Fruit fly (Drosophila melanogaster): Measurements from ENCODE around the gene Rsph9.

Gene Rsph9

dm6 chr2L:17449608-17450504 lies 37.4 kb upstream of the Rsph9 start, which contains the start of gene dl:
Gene dl (minus strand): TSS chr2L:17450364.
- no peak for TF ChIP-seq Dfd (GFP tag; optimal IDR thresholded peaks at IDR 0.05)
- no peak for TF ChIP-seq dsf (GFP tag; optimal IDR thresholded peaks at IDR 0.05; ENCODE audit: borderline replicate concordance)
- peak; percentile 26 for TF ChIP-seq sage (GFP tag; optimal IDR thresholded peaks at IDR 0.05)
- TF ChIP-seq Dif (GFP tag; optimal IDR thresholded peaks at IDR 0.05; ENCODE audit: partially characterized antibody) = peak; percentile 88
- no peak for TF ChIP-seq CG32264 (GFP tag; optimal IDR thresholded peaks at IDR 0.05)
- TF ChIP-seq brk (GFP tag; optimal IDR thresholded peaks at IDR 0.05) = peak; percentile 7
- TF ChIP-seq ey (GFP tag; optimal IDR thresholded peaks at IDR 0.05) = peak; percentile 38
- TF ChIP-seq dl (GFP tag; optimal IDR thresholded peaks at IDR 0.05; ENCODE audit: insufficient read depth in 1 of 2, partially characterized antibody in 2 of 2) = peak; percentile 85
- no peak for TF ChIP-seq Jra (GFP tag; optimal IDR thresholded peaks at IDR 0.05)
- TF ChIP-seq HLH106 (tag; optimal IDR thresholded peaks at IDR 0.05) = no peak
- no peak for TF ChIP-seq rgr (GFP tag; optimal IDR thresholded peaks at IDR 0.05)
- peak; percentile 44 for TF ChIP-seq Hr83 (GFP tag; optimal IDR thresholded peaks at IDR 0.05; ENCODE audit: poor library complexity, severe bottlenecking)
- TF ChIP-seq Sp1 (GFP tag; optimal IDR thresholded peaks at IDR 0.05) = peak; percentile 11
- TF ChIP-seq tai (GFP tag; optimal IDR thresholded peaks at IDR 0.05) = peak; percentile 44
- TF ChIP-seq Rel (GFP tag; optimal IDR thresholded peaks at IDR 0.05) = no peak
- TF ChIP-seq Rel (tag; optimal IDR thresholded peaks at IDR 0.05) = peak; percentile 67
- peak; percentile 19 for TF ChIP-seq Vsx2 (GFP tag; optimal IDR thresholded peaks at IDR 0.05; ENCODE audit: partially characterized antibody)
- TF ChIP-seq lola (GFP tag; optimal IDR thresholded peaks at IDR 0.05) = no peak
- peak; percentile 61 for TF ChIP-seq jim (GFP tag; optimal IDR thresholded peaks at IDR 0.05)
- TF ChIP-seq fru (GFP tag; optimal IDR thresholded peaks at IDR 0.05) = peak; percentile 46
- peak; percentile 83 for TF ChIP-seq h (GFP tag; optimal IDR thresholded peaks at IDR 0.05)
- peak; percentile 33 for TF ChIP-seq CrebA (GFP tag; optimal IDR thresholded peaks at IDR 0.05; ENCODE audit: borderline replicate concordance)
- no peak for TF ChIP-seq Hnf4 (GFP tag; optimal IDR thresholded peaks at IDR 0.05)
- no peak for TF ChIP-seq Abd-B (GFP tag; optimal IDR thresholded peaks at IDR 0.05)
- no peak for TF ChIP-seq Mio (GFP tag; optimal IDR thresholded peaks at IDR 0.05)
- peak; percentile 45 for TF ChIP-seq woc (GFP tag; optimal IDR thresholded peaks at IDR 0.05)
- no peak for TF ChIP-seq N (GFP tag; optimal IDR thresholded peaks at IDR 0.05)
- no peak for TF ChIP-seq GATAd (GFP tag; optimal IDR thresholded peaks at IDR 0.05)
- no peak for TF ChIP-seq sv (GFP tag; optimal IDR thresholded peaks at IDR 0.05)
- TF ChIP-seq Hr78 (GFP tag; optimal IDR thresholded peaks at IDR 0.05) = no peak
- TF ChIP-seq pan (optimal IDR thresholded peaks at IDR 0.05) = no peak
- TF ChIP-seq br (GFP tag; optimal IDR thresholded peaks at IDR 0.05) = peak; percentile 26
- TF ChIP-seq CG9705 (GFP tag; optimal IDR thresholded peaks at IDR 0.05) = no peak
- peak; percentile 52 for TF ChIP-seq psq (GFP tag; optimal IDR thresholded peaks at IDR 0.05)
- TF ChIP-seq usp (GFP tag; optimal IDR thresholded peaks at IDR 0.05) = no peak
- TF ChIP-seq foxo (GFP tag; optimal IDR thresholded peaks at IDR 0.05) = peak in 1 of 2 experiments; percentile 47
- TF ChIP-seq Myc (optimal IDR thresholded peaks at IDR 0.05) = no peak
- TF ChIP-seq OdsH (GFP tag; optimal IDR thresholded peaks at IDR 0.05) = peak; percentile 19
- TF ChIP-seq dmrt93B (GFP tag; optimal IDR thresholded peaks at IDR 0.05) = no peak

dm6 chr2L:17448435-17448834 lies 36.0 kb upstream of the Rsph9 start:
- peak; percentile 26 for TF ChIP-seq Dif (GFP tag; optimal IDR thresholded peaks at IDR 0.05; ENCODE audit: partially characterized antibody)
- TF ChIP-seq psq (GFP tag; optimal IDR thresholded peaks at IDR 0.05) = no peak
- TF ChIP-seq Hr83 (GFP tag; optimal IDR thresholded peaks at IDR 0.05; ENCODE audit: poor library complexity, severe bottlenecking) = peak; percentile 46
- no peak for TF ChIP-seq tai (GFP tag; optimal IDR thresholded peaks at IDR 0.05)
- no peak for TF ChIP-seq Hnf4 (GFP tag; optimal IDR thresholded peaks at IDR 0.05)
- no peak for TF ChIP-seq Hr78 (GFP tag; optimal IDR thresholded peaks at IDR 0.05)
- TF ChIP-seq foxo (GFP tag; optimal IDR thresholded peaks at IDR 0.05) = no peak
- no peak for TF ChIP-seq usp (GFP tag; optimal IDR thresholded peaks at IDR 0.05)
- no peak for TF ChIP-seq woc (GFP tag; optimal IDR thresholded peaks at IDR 0.05)
- no peak for TF ChIP-seq Rel (GFP tag; optimal IDR thresholded peaks at IDR 0.05)
- TF ChIP-seq Rel (tag; optimal IDR thresholded peaks at IDR 0.05) = peak; percentile 20
- no peak for TF ChIP-seq CG32264 (GFP tag; optimal IDR thresholded peaks at IDR 0.05)
- no peak for TF ChIP-seq HLH106 (tag; optimal IDR thresholded peaks at IDR 0.05)
- no peak for TF ChIP-seq fru (GFP tag; optimal IDR thresholded peaks at IDR 0.05)
- peak; percentile 11 for TF ChIP-seq rgr (GFP tag; optimal IDR thresholded peaks at IDR 0.05)
- TF ChIP-seq Dfd (GFP tag; optimal IDR thresholded peaks at IDR 0.05) = peak; percentile 66
- peak in 1 of 2 experiments; percentile 36 for TF ChIP-seq dl (GFP tag; optimal IDR thresholded peaks at IDR 0.05; ENCODE audit: insufficient read depth in 1 of 2, partially characterized antibody in 2 of 2)
- TF ChIP-seq Myc (optimal IDR thresholded peaks at IDR 0.05) = no peak

Data from whole organism, wandering third instar larva.